Fruit fly (Drosophila melanogaster): ENCODE data around the gene wg.

DNA sequence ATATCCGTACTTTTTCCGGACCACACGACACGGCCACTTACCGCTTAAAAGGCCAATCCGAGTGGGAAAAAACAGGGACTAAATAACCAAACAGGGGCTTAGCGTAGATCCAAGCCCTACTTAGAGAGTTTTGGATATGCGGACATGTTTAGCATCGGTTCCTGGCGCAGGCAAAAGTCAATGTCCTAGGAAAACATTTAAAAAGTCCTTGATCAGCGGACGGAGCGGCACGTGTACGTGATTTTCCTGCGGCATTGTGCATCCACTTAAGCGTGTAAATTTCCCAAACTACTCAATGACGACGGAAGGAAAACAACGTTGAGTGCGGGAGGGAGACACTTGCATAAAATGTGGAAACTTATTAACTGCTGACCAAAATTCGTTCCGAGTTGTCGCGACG lies 7.0 kb upstream of the wg start:
- TF ChIP-seq insv (optimal IDR thresholded peaks at IDR 0.05) (no peak), ttk (optimal IDR thresholded peaks at IDR 0.05) (no peak), Sin3A (optimal IDR thresholded peaks at IDR 0.05) (no peak), Myc (optimal IDR thresholded peaks at IDR 0.05) (no peak), h (optimal IDR thresholded peaks at IDR 0.05) (no peak)
